Fruit fly (Drosophila melanogaster) whole organism, embryonic: ENCODE data around the gene CG6738.

Experiments used
- Antp ChIP-seq: fragments of 200-800 bp; sonication (Bioruptor generic); optimal IDR thresholded peaks from 3 replicates; lab custom pipeline; 2016; ENCODE audit warnings: missing biosample characterization, missing genetic modification characterization
- Bteb2 ChIP-seq: fragments of 200-800 bp; sonication (Bioruptor generic); optimal IDR thresholded peaks from 2 replicates; lab custom pipeline; 2016; ENCODE audit warnings: missing biosample characterization, missing genetic modification characterization
- CG11695 ChIP-seq: fragments of 200-800 bp; sonication (Bioruptor generic); IDR thresholded peaks from 3 replicates; pipeline ENCODE4 v1.3.6; 2022; ENCODE audit warnings: missing biosample characterization, missing genetic modification characterization
- CG13123 ChIP-seq: fragments of 200-800 bp; sonication (Bioruptor generic); optimal IDR thresholded peaks from 2 replicates; lab custom pipeline; 2016; ENCODE audit warnings: missing biosample characterization, missing genetic modification characterization
- CG13894 ChIP-seq: fragments of 200-800 bp; sonication (Bioruptor generic); optimal IDR thresholded peaks from 3 replicates; lab custom pipeline; 2018; ENCODE audit warnings: missing biosample characterization, mild to moderate bottlenecking, missing genetic modification characterization, moderate library complexity
- CG14050 ChIP-seq: fragments of 200-800 bp; sonication (Bioruptor generic); IDR thresholded peaks from 3 replicates; pipeline ENCODE4 v1.3.6; 2022; ENCODE audit warnings: missing biosample characterization, missing genetic modification characterization
- CG14667 ChIP-seq: fragments of 200-800 bp; sonication (Bioruptor generic); IDR thresholded peaks from 2 replicates; pipeline ENCODE4 v1.3.6; 2022; ENCODE audit warnings: missing biosample characterization, missing genetic modification characterization
- CG1602 ChIP-seq: fragments of 200-800 bp; sonication (Bioruptor generic); optimal IDR thresholded peaks from 3 replicates; lab custom pipeline; 2016; ENCODE audit warnings: missing biosample characterization, missing genetic modification characterization
- CG1647 ChIP-seq: fragments of 200-800 bp; sonication (Bioruptor generic); optimal IDR thresholded peaks from 3 replicates; lab custom pipeline; 2016; ENCODE audit warnings: missing biosample characterization, missing genetic modification characterization
- CG17912 ChIP-seq: fragments of 200-800 bp; sonication (Bioruptor generic); optimal IDR thresholded peaks from 2 replicates; lab custom pipeline; 2018; ENCODE audit warnings: missing biosample characterization, mild to moderate bottlenecking, missing genetic modification characterization
- CG18011 ChIP-seq: fragments of 200-800 bp; sonication (Bioruptor generic); optimal IDR thresholded peaks from 2 replicates; lab custom pipeline; 2017; ENCODE audit warnings: missing biosample characterization, missing genetic modification characterization, mild to moderate bottlenecking, moderate library complexity, missing genotype
- CG2199 ChIP-seq: fragments of 200-800 bp; sonication (Bioruptor generic); IDR thresholded peaks from 3 replicates; pipeline ENCODE4 v1.3.6; 2022; ENCODE audit warnings: missing biosample characterization, missing genetic modification characterization
- CG31224 ChIP-seq: fragments of 200-800 bp; sonication (Bioruptor generic); IDR thresholded peaks from 2 replicates; pipeline ENCODE4 v1.3.6; 2022; ENCODE audit warnings: missing biosample characterization, missing genetic modification characterization
- CG33213 ChIP-seq: fragments of 200-800 bp; sonication (Bioruptor generic); optimal IDR thresholded peaks from 3 replicates; lab custom pipeline; 2016; ENCODE audit warnings: missing biosample characterization, missing genetic modification characterization
- CG3407 ChIP-seq: fragments of 200-800 bp; sonication (Bioruptor generic); optimal IDR thresholded peaks from 2 replicates; lab custom pipeline; 2018; ENCODE audit warnings: missing biosample characterization, mild to moderate bottlenecking, missing genetic modification characterization
- CG4404 ChIP-seq: fragments of 200-800 bp; sonication (Bioruptor generic); IDR thresholded peaks from 2 replicates; pipeline ENCODE4 v1.3.6; 2022; ENCODE audit warnings: missing biosample characterization, missing genetic modification characterization
- CG7745 ChIP-seq: fragments of 200-800 bp; sonication (Bioruptor generic); optimal IDR thresholded peaks from 2 replicates; lab custom pipeline; 2018; ENCODE audit warnings: missing biosample characterization, mild to moderate bottlenecking, missing genetic modification characterization, moderate library complexity
- CG9215 ChIP-seq: fragments of 200-800 bp; sonication (Bioruptor generic); IDR thresholded peaks from 2 replicates; pipeline ENCODE4 v1.3.6; 2022; ENCODE audit warnings: missing biosample characterization, missing genetic modification characterization
- CHES-1-like ChIP-seq: fragments of 200-800 bp; sonication (Bioruptor generic); optimal IDR thresholded peaks from 2 replicates; lab custom pipeline; 2016; ENCODE audit warnings: missing biosample characterization, missing genetic modification characterization
- D ChIP-seq, 2 experiments: fragments of 200-800 bp in 1 of 2; fragments of >200 bp in 1 of 2; sonication (Bioruptor generic) in 1 of 2; optimal IDR thresholded peaks; 2 replicates in 1 of 2; 3 replicates in 1 of 2; lab custom pipeline; 2017; ENCODE audit warnings: mild to moderate bottlenecking in 1 of 2, missing biosample characterization in 1 of 2, missing genetic modification characterization in 1 of 2, missing genetic modification reagents in 1 of 2
- Dll ChIP-seq: fragments of 200-800 bp; sonication (Bioruptor generic); IDR thresholded peaks from 4 replicates; pipeline ENCODE4 v1.3.6; 2022; ENCODE audit warnings: missing biosample characterization, missing genetic modification characterization; ENCODE audit not compliant: partially characterized antibody
- Doc2 ChIP-seq: fragments of 200-800 bp; sonication (Bioruptor generic); IDR thresholded peaks from 2 replicates; pipeline ENCODE4 v1.3.6; 2022; ENCODE audit warnings: missing biosample characterization, missing genetic modification characterization
- Fer2 ChIP-seq: fragments of 200-800 bp; sonication (Bioruptor generic); optimal IDR thresholded peaks from 2 replicates; lab custom pipeline; 2018; ENCODE audit warnings: missing biosample characterization, mild to moderate bottlenecking, missing genetic modification characterization, moderate library complexity
- HLH54F ChIP-seq: fragments of 200-800 bp; sonication (Bioruptor generic); optimal IDR thresholded peaks from 3 replicates; lab custom pipeline; 2016; ENCODE audit warnings: missing biosample characterization, missing genetic modification characterization
- Hr39 ChIP-seq: fragments of >200 bp; optimal IDR thresholded peaks from 2 replicates; lab custom pipeline; 2017
- Lpt ChIP-seq: fragments of >200 bp; optimal IDR thresholded peaks from 2 replicates; lab custom pipeline; 2018; ENCODE audit warnings: missing biosample characterization, missing genetic modification characterization
- MBD-R2 ChIP-seq: fragments of 200-800 bp; sonication (Bioruptor generic); IDR thresholded peaks from 2 replicates; pipeline ENCODE4 v1.3.6; 2022; ENCODE audit warnings: missing biosample characterization, missing genetic modification characterization
- Myb ChIP-seq: fragments of 200-800 bp; sonication (Bioruptor generic); optimal IDR thresholded peaks from 2 replicates; lab custom pipeline; 2016; ENCODE audit warnings: missing biosample characterization, missing genetic modification characterization
- NFAT ChIP-seq: fragments of 200-800 bp; sonication (Bioruptor generic); IDR thresholded peaks from 2 replicates; pipeline ENCODE4 v1.3.6; 2022; ENCODE audit warnings: missing biosample characterization, missing genetic modification characterization
- Nf-YC ChIP-seq: fragments of 200-800 bp; optimal IDR thresholded peaks from 3 replicates; lab custom pipeline; 2019; ENCODE audit warnings: missing biosample characterization, mild to moderate bottlenecking, missing genetic modification characterization, moderate library complexity
- TFAM ChIP-seq: fragments of 200-800 bp; sonication (Bioruptor generic); optimal IDR thresholded peaks from 2 replicates; lab custom pipeline; 2017; ENCODE audit warnings: missing biosample characterization, missing genetic modification characterization, inconsistent platforms
- bigmax ChIP-seq: fragments of 200-800 bp; sonication (Bioruptor generic); optimal IDR thresholded peaks from 2 replicates; lab custom pipeline; 2018; ENCODE audit warnings: missing biosample characterization, mild to moderate bottlenecking, missing genetic modification characterization
- chif ChIP-seq, 2 experiments: fragments of 200-800 bp; sonication (Bioruptor generic); optimal IDR thresholded peaks; 3 replicates each; lab custom pipeline; 2016; ENCODE audit warnings: missing biosample characterization in 2 of 2, missing genetic modification characterization in 2 of 2
- chinmo ChIP-seq: fragments of 200-800 bp; sonication (Bioruptor generic); IDR thresholded peaks from 4 replicates; pipeline ENCODE4 v1.3.6; 2022; ENCODE audit warnings: missing biosample characterization, missing genetic modification characterization; ENCODE audit not compliant: partially characterized antibody
- crc ChIP-seq: fragments of 200-800 bp; sonication (Bioruptor generic); optimal IDR thresholded peaks from 2 replicates; lab custom pipeline; 2016; ENCODE audit warnings: missing biosample characterization, missing genetic modification characterization
- gsb-n ChIP-seq: fragments of 200-800 bp; sonication (Bioruptor generic); optimal IDR thresholded peaks from 3 replicates; lab custom pipeline; 2018; ENCODE audit warnings: missing biosample characterization, mild to moderate bottlenecking, missing genetic modification characterization
- hb ChIP-seq: fragments of 200-800 bp; sonication (Bioruptor generic); IDR thresholded peaks from 3 replicates; pipeline ENCODE4 v1.3.6; 2022; ENCODE audit warnings: missing biosample characterization, missing genetic modification characterization; ENCODE audit not compliant: partially characterized antibody
- hkb ChIP-seq, 2 experiments: fragments of 200-800 bp in 1 of 2; fragments of >200 bp in 1 of 2; sonication (Bioruptor generic) in 1 of 2; IDR thresholded peaks in 1 of 2; optimal IDR thresholded peaks in 1 of 2; 2 replicates each; pipeline versions ENCODE4 v1.3.6 to Lab custom; 2017 to 2022; ENCODE audit warnings: missing biosample characterization in 1 of 2, missing genetic modification characterization in 1 of 2
- insv ChIP-seq, 2 experiments: fragments of 200-800 bp; sonication (Bioruptor generic); optimal IDR thresholded peaks; 3 replicates each; lab custom pipeline; 2016 to 2018; ENCODE audit warnings: missing biosample characterization in 2 of 2, missing genetic modification characterization in 2 of 2
- maf-S ChIP-seq: fragments of 200-800 bp; sonication (Bioruptor generic); optimal IDR thresholded peaks from 2 replicates; lab custom pipeline; 2016; ENCODE audit warnings: missing biosample characterization, missing genetic modification characterization
- prd ChIP-seq, 3 experiments: fragments of >200 bp in 2 of 3; fragments of 200-800 bp in 1 of 3; sonication (Bioruptor generic) in 1 of 3; optimal IDR thresholded peaks in 2 of 3; IDR thresholded peaks in 1 of 3; 2 replicates in 2 of 3; 3 replicates in 1 of 3; pipeline versions ENCODE4 v1.3.6 to Lab custom; 2017 to 2022; ENCODE audit warnings: missing biosample characterization in 1 of 3, missing genetic modification characterization in 1 of 3
- repo ChIP-seq: fragments of 200-800 bp; sonication (Bioruptor generic); optimal IDR thresholded peaks from 2 replicates; lab custom pipeline; 2016; ENCODE audit warnings: missing biosample characterization, missing genetic modification characterization
- salm ChIP-seq: fragments of 200-800 bp; sonication (Bioruptor generic); optimal IDR thresholded peaks from 2 replicates; lab custom pipeline; 2018; ENCODE audit warnings: missing biosample characterization, mild to moderate bottlenecking, missing genetic modification characterization
- sc ChIP-seq, 3 experiments: fragments of >200 bp in 2 of 3; fragments of 200-800 bp in 1 of 3; sonication (Bioruptor generic) in 1 of 3; optimal IDR thresholded peaks; 2 replicates in 2 of 3; 3 replicates in 1 of 3; lab custom pipeline; 2017; ENCODE audit warnings: mild to moderate bottlenecking in 1 of 3, missing biosample characterization in 1 of 3, missing genetic modification characterization in 1 of 3, missing genetic modification reagents in 1 of 3
- sna ChIP-seq: fragments of 200-800 bp; sonication (Bioruptor generic); IDR thresholded peaks from 2 replicates; pipeline ENCODE4 v1.3.6; 2022; ENCODE audit warnings: missing biosample characterization, missing genetic modification characterization; ENCODE audit not compliant: partially characterized antibody
- tap ChIP-seq: fragments of 200-800 bp; optimal IDR thresholded peaks from 3 replicates; lab custom pipeline; 2019; ENCODE audit warnings: missing biosample characterization, mild to moderate bottlenecking, missing genetic modification characterization, moderate library complexity
- tin ChIP-seq: fragments of 200-800 bp; sonication (Bioruptor generic); optimal IDR thresholded peaks from 3 replicates; lab custom pipeline; 2016; ENCODE audit warnings: missing biosample characterization, missing genetic modification characterization
- wor ChIP-seq: fragments of 200-800 bp; sonication (Bioruptor generic); IDR thresholded peaks from 2 replicates; pipeline ENCODE4 v1.3.6; 2022; ENCODE audit warnings: missing biosample characterization, missing genetic modification characterization

Gene CG6738

dm6 chr3R:23112680-23113362, 13.5 kb downstream of the CG6738 start, which contains the start of gene Cow (continued):
- TF ChIP-seq Lpt (GFP tag; lab: Kevin White, UChicago) (no peak), NFAT (GFP tag; lab: Robert Waterston, UW) (no peak), Antp (GFP tag; lab: Kevin White, UChicago) (peak; percentile 32), Doc2 (no peak), CG14667 (peak; percentile 51; the same call in 1 of the 2 replicates), repo (GFP tag; lab: Kevin White, UChicago) (no peak), CG18011 (GFP tag; lab: Kevin White, UChicago) (no peak), CG13894 (peak; percentile 49), CG4404 (GFP tag; lab: Robert Waterston, UW) (no peak; the same call in 1 of the 2 replicates), CHES-1-like (GFP tag; lab: Kevin White, UChicago) (peak; percentile 48), chinmo (GFP tag; lab: Robert Waterston, UW) (no peak), HLH54F (GFP tag; lab: Kevin White, UChicago) (peak; percentile 59), D (optimal IDR thresholded peaks at IDR 0.05; lab: Kevin White, UChicago) (no peak), D (GFP tag; optimal IDR thresholded peaks at IDR 0.05; lab: Kevin White, UChicago) (no peak), CG11695 (GFP tag; lab: Robert Waterston, UW) (peak; percentile 72; the same call in 2 of the 3 replicates), CG14050 (GFP tag; lab: Robert Waterston, UW) (peak; percentile 48; the same call in 1 of the 3 replicates), CG17912 (GFP tag; lab: Kevin White, UChicago) (no peak), CG31224 (peak; percentile 53; the same call in 1 of the 2 replicates), hkb (optimal IDR thresholded peaks at IDR 0.05; lab: Kevin White, UChicago) (no peak), hkb (GFP tag; IDR thresholded peaks at IDR 0.05; lab: Robert Waterston, UW) (peak; percentile 77), tap (peak; percentile 2), Fer2 (tag; lab: Kevin White, UChicago) (peak; percentile 27), tin (GFP tag; lab: Kevin White, UChicago) (peak; percentile 44), CG33213 (peak; percentile 15), bigmax (GFP tag; lab: Kevin White, UChicago) (no peak), CG9215 (GFP tag; lab: Robert Waterston, UW) (peak; percentile 69), insv (GFP tag; optimal IDR thresholded peaks at IDR 0.05; lab: Kevin White, UChicago) (no peak), Dll (GFP tag; lab: Robert Waterston, UW) (no peak), wor (GFP tag; lab: Robert Waterston, UW) (no peak), CG7745 (no peak), prd (optimal IDR thresholded peaks at IDR 0.05; lab: Kevin White, UChicago) (no peak), prd (GFP tag; IDR thresholded peaks at IDR 0.05; lab: Robert Waterston, UW) (peak; percentile 75), sc (optimal IDR thresholded peaks at IDR 0.05; lab: Kevin White, UChicago) (no peak), sc (GFP tag; optimal IDR thresholded peaks at IDR 0.05; lab: Kevin White, UChicago) (peak; percentile 1), salm (no peak), Bteb2 (GFP tag; lab: Kevin White, UChicago) (peak; percentile 54), Hr39 (lab: Kevin White, UChicago) (no peak), Nf-YC (tag; lab: Kevin White, UChicago) (peak; percentile 24), hb (GFP tag; lab: Robert Waterston, UW) (no peak), TFAM (GFP tag; lab: Kevin White, UChicago) (no peak), Myb (GFP tag; lab: Kevin White, UChicago) (peak; percentile 32), CG13123 (GFP tag; lab: Kevin White, UChicago) (no peak), MBD-R2 (GFP tag; lab: Robert Waterston, UW) (peak; percentile 39; the same call in 1 of the 2 replicates), CG1602 (GFP tag; lab: Kevin White, UChicago) (no peak), gsb-n (tag; lab: Kevin White, UChicago) (no peak), maf-S (GFP tag; lab: Kevin White, UChicago) (no peak), CG2199 (GFP tag; lab: Robert Waterston, UW) (no peak), CG1647 (GFP tag; lab: Kevin White, UChicago) (no peak), chif (GFP tag; optimal IDR thresholded peaks at IDR 0.05; lab: Kevin White, UChicago) (peak in 1 of 2 experiments; percentile 46), crc (peak; percentile 31), sna (GFP tag; lab: Robert Waterston, UW) (no peak), CG3407 (GFP tag; lab: Kevin White, UChicago) (no peak)
